Worm (Caenorhabditis elegans) whole organism, L4 larva: Measurements from ENCODE around the gene T26C12.1.

Source experiments
- mdl-1 ChIP-seq, 2 experiments: fragments of 150-350 bp in 1 of 2; sonication (generic microtip) in 1 of 2; optimal IDR thresholded peaks; 2 replicates each; lab custom pipeline; 2014 to 2017; ENCODE audit warnings: missing biosample characterization in 2 of 2, missing genetic modification characterization in 2 of 2
- nhr-6 ChIP-seq: fragments of 150-350 bp; optimal IDR thresholded peaks from 2 replicates; lab custom pipeline; 2014; ENCODE audit warnings: missing biosample characterization, missing genetic modification characterization

DNA sequence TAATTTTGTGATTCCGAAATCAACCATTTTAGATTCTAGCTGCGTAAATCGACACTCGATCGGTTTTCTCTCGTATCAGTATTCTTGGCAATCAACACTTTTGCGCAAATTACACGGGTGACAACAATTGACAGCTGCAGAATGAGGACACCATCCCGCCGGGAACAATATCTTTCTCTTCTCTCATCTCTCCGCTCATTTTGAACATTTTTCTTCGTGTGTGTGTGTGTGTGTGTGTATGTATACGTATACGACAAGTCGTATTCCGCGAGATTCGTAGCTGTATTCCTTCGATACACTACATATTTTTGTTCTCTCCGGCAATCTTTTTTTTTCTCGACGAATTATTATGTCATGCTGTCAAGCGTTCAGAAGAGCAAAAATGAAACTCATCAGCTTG, 1.8 kb upstream of the T26C12.1 start:
- TF ChIP-seq nhr-6 (no peak), mdl-1 (tag; optimal IDR thresholded peaks at IDR 0.05; lab: Kevin White, UChicago) (no peak)
